Fruit fly (Drosophila melanogaster) whole organism, prepupa: ENCODE measurements around the gene CG13930.

Source experiments
- Blimp-1 ChIP-seq: fragments of 200-800 bp; sonication (Bioruptor generic); optimal IDR thresholded peaks from 3 replicates; lab custom pipeline; 2017; ENCODE audit warnings: missing biosample characterization, missing genetic modification characterization, mild to moderate bottlenecking, moderate library complexity, missing genetic modification reagents
- CG10669 ChIP-seq: fragments of 200-800 bp; sonication (Bioruptor generic); optimal IDR thresholded peaks from 3 replicates; lab custom pipeline; 2018; ENCODE audit warnings: missing biosample characterization, mild to moderate bottlenecking, missing genetic modification characterization, moderate library complexity
- CG11294 ChIP-seq: fragments of 200-800 bp; sonication (Bioruptor generic); IDR thresholded peaks from 2 replicates; pipeline ENCODE4 v1.3.6; 2022; ENCODE audit warnings: missing biosample characterization, missing genetic modification characterization
- CG11762 ChIP-seq: fragments of 200-800 bp; sonication (Bioruptor generic); optimal IDR thresholded peaks from 3 replicates; lab custom pipeline; 2016; ENCODE audit warnings: missing biosample characterization, missing genetic modification characterization; ENCODE audit not compliant: insufficient read depth
- CG16779 ChIP-seq: fragments of 200-800 bp; sonication (Bioruptor generic); optimal IDR thresholded peaks from 3 replicates; lab custom pipeline; 2017; ENCODE audit warnings: missing biosample characterization, mild to moderate bottlenecking, missing genetic modification characterization
- CG3032 ChIP-seq: fragments of 200-800 bp; optimal IDR thresholded peaks from 2 replicates; lab custom pipeline; 2019; ENCODE audit warnings: missing biosample characterization, mild to moderate bottlenecking, missing genetic modification characterization, moderate library complexity
- CG31627 ChIP-seq: fragments of 200-800 bp; sonication (Bioruptor generic); optimal IDR thresholded peaks from 3 replicates; lab custom pipeline; 2016; ENCODE audit warnings: missing biosample characterization, missing genetic modification characterization
- CG32006 ChIP-seq: fragments of 200-800 bp; sonication (Bioruptor generic); optimal IDR thresholded peaks from 3 replicates; lab custom pipeline; 2017; ENCODE audit warnings: missing biosample characterization, mild to moderate bottlenecking, missing genetic modification characterization
- CG34406 ChIP-seq: fragments of 200-800 bp; sonication (Bioruptor generic); optimal IDR thresholded peaks from 3 replicates; lab custom pipeline; 2016; ENCODE audit warnings: missing biosample characterization, missing genetic modification characterization
- CG3919 ChIP-seq: fragments of 200-800 bp; sonication (Bioruptor generic); optimal IDR thresholded peaks from 3 replicates; lab custom pipeline; 2016; ENCODE audit warnings: missing biosample characterization, missing genetic modification characterization
- CG4318 ChIP-seq: fragments of 200-800 bp; sonication (Bioruptor generic); optimal IDR thresholded peaks from 3 replicates; lab custom pipeline; 2017; ENCODE audit warnings: missing biosample characterization, mild to moderate bottlenecking, missing genetic modification characterization
- CG6163 ChIP-seq: fragments of 200-800 bp; sonication (Bioruptor generic); IDR thresholded peaks from 3 replicates; pipeline ENCODE4 v1.3.6; 2022; ENCODE audit warnings: missing biosample characterization, missing genetic modification characterization
- CG6792 ChIP-seq: fragments of 200-800 bp; sonication (Bioruptor generic); optimal IDR thresholded peaks from 3 replicates; lab custom pipeline; 2016; ENCODE audit warnings: missing biosample characterization, missing genetic modification characterization
- CG6808 ChIP-seq: fragments of 200-800 bp; sonication (Bioruptor generic); optimal IDR thresholded peaks from 3 replicates; lab custom pipeline; 2017; ENCODE audit warnings: missing biosample characterization, missing genetic modification characterization, mild to moderate bottlenecking, moderate library complexity, missing genetic modification reagents
- CG6854 ChIP-seq: fragments of 200-800 bp; sonication (Bioruptor generic); optimal IDR thresholded peaks from 2 replicates; lab custom pipeline; 2017; ENCODE audit warnings: missing biosample characterization, mild to moderate bottlenecking, missing genetic modification characterization
- CG7368 ChIP-seq: fragments of 200-800 bp; sonication (Bioruptor generic); optimal IDR thresholded peaks from 3 replicates; lab custom pipeline; 2016; ENCODE audit warnings: missing biosample characterization, missing genetic modification characterization
- CG8119 ChIP-seq: fragments of 200-800 bp; sonication (Bioruptor generic); IDR thresholded peaks from 3 replicates; pipeline ENCODE4 v1.3.6; 2022; ENCODE audit warnings: missing biosample characterization, missing genetic modification characterization
- CG8319 ChIP-seq: fragments of 200-800 bp; sonication (Bioruptor generic); optimal IDR thresholded peaks from 3 replicates; lab custom pipeline; 2016; ENCODE audit warnings: missing biosample characterization, missing genetic modification characterization
- Eip93F ChIP-seq: fragments of 200-800 bp; sonication (Bioruptor generic); optimal IDR thresholded peaks from 2 replicates; lab custom pipeline; 2016; ENCODE audit warnings: missing biosample characterization, mild to moderate bottlenecking, missing genetic modification characterization
- Ets21C ChIP-seq: fragments of 200-800 bp; sonication (Bioruptor generic); optimal IDR thresholded peaks from 3 replicates; lab custom pipeline; 2016; ENCODE audit warnings: missing biosample characterization, missing genetic modification characterization
- Ets96B ChIP-seq: fragments of 200-800 bp; optimal IDR thresholded peaks from 2 replicates; lab custom pipeline; 2019; ENCODE audit warnings: missing biosample characterization, mild to moderate bottlenecking, missing genetic modification characterization, moderate library complexity
- Gug ChIP-seq: fragments of 200-800 bp; sonication (Bioruptor generic); IDR thresholded peaks from 2 replicates; pipeline ENCODE4 v1.3.6; 2022; ENCODE audit warnings: missing biosample characterization, missing genetic modification characterization
- Hr38 ChIP-seq: sonication (Bioruptor generic); optimal IDR thresholded peaks from 2 replicates; lab custom pipeline; 2016; ENCODE audit warnings: missing biosample characterization, missing genetic modification characterization
- Hr39 ChIP-seq: fragments of 200-800 bp; sonication (Bioruptor generic); optimal IDR thresholded peaks from 2 replicates; lab custom pipeline; 2016; ENCODE audit warnings: missing biosample characterization, missing genetic modification characterization
- Hr4 ChIP-seq: fragments of 200-800 bp; sonication (Bioruptor generic); optimal IDR thresholded peaks from 3 replicates; lab custom pipeline; 2016; ENCODE audit warnings: missing biosample characterization, missing genetic modification characterization
- OdsH ChIP-seq: fragments of 200-800 bp; sonication (Bioruptor generic); optimal IDR thresholded peaks from 3 replicates; lab custom pipeline; 2016; ENCODE audit warnings: missing biosample characterization, missing genetic modification characterization
- Smox ChIP-seq: fragments of 200-800 bp; sonication (Bioruptor generic); optimal IDR thresholded peaks from 3 replicates; lab custom pipeline; 2016; ENCODE audit warnings: missing biosample characterization, missing genetic modification characterization
- Sox102F ChIP-seq: fragments of 200-800 bp; sonication (Bioruptor generic); optimal IDR thresholded peaks from 2 replicates; lab custom pipeline; 2016; ENCODE audit warnings: missing biosample characterization, mild to moderate bottlenecking, missing genetic modification characterization
- Sox14 ChIP-seq: fragments of 200-800 bp; sonication (Bioruptor generic); optimal IDR thresholded peaks from 3 replicates; lab custom pipeline; 2016; ENCODE audit warnings: missing biosample characterization, missing genetic modification characterization
- Sox15 ChIP-seq: fragments of 200-800 bp; sonication (Bioruptor generic); optimal IDR thresholded peaks from 3 replicates; lab custom pipeline; 2016; ENCODE audit warnings: missing biosample characterization, missing genetic modification characterization
- achi ChIP-seq: fragments of 200-800 bp; sonication (Bioruptor generic); optimal IDR thresholded peaks from 3 replicates; lab custom pipeline; 2016; ENCODE audit warnings: missing biosample characterization, missing genetic modification characterization
- acj6 ChIP-seq: fragments of 200-800 bp; sonication (Bioruptor generic); optimal IDR thresholded peaks from 3 replicates; lab custom pipeline; 2016; ENCODE audit warnings: missing biosample characterization, missing genetic modification characterization
- cyc ChIP-seq: fragments of 200-800 bp; sonication (Bioruptor generic); optimal IDR thresholded peaks from 3 replicates; lab custom pipeline; 2016; ENCODE audit warnings: missing biosample characterization, missing genetic modification characterization
- dac ChIP-seq: fragments of 200-800 bp; sonication (Bioruptor generic); optimal IDR thresholded peaks from 2 replicates; lab custom pipeline; 2017; ENCODE audit warnings: missing biosample characterization, mild to moderate bottlenecking, missing genetic modification characterization
- dsx ChIP-seq: fragments of 200-800 bp; optimal IDR thresholded peaks from 3 replicates; lab custom pipeline; 2019; ENCODE audit warnings: missing biosample characterization, mild to moderate bottlenecking, missing genetic modification characterization, moderate library complexity; ENCODE audit not compliant: poor library complexity, severe bottlenecking
- eg ChIP-seq: fragments of 200-800 bp; sonication (Bioruptor generic); IDR thresholded peaks from 3 replicates; pipeline ENCODE4 v1.3.6; 2022; ENCODE audit warnings: missing biosample characterization, missing genetic modification characterization
- esn ChIP-seq: fragments of 200-800 bp; sonication (Bioruptor generic); optimal IDR thresholded peaks from 2 replicates; lab custom pipeline; 2016; ENCODE audit warnings: missing biosample characterization, mild to moderate bottlenecking, missing genetic modification characterization, moderate library complexity
- fd59A ChIP-seq: fragments of 200-800 bp; sonication (Bioruptor generic); optimal IDR thresholded peaks from 2 replicates; lab custom pipeline; 2017; ENCODE audit warnings: missing biosample characterization, mild to moderate bottlenecking, missing genetic modification characterization, missing genetic modification reagents
- fd85E ChIP-seq: fragments of 200-800 bp; sonication (Bioruptor generic); optimal IDR thresholded peaks from 3 replicates; lab custom pipeline; 2016; ENCODE audit warnings: missing biosample characterization, missing genetic modification characterization
- fkh ChIP-seq: fragments of 200-800 bp; sonication (Bioruptor generic); optimal IDR thresholded peaks from 3 replicates; lab custom pipeline; 2017; ENCODE audit warnings: missing biosample characterization, mild to moderate bottlenecking, missing genetic modification characterization, moderate library complexity
- lz ChIP-seq: fragments of 200-800 bp; sonication (Bioruptor generic); optimal IDR thresholded peaks from 3 replicates; lab custom pipeline; 2016; ENCODE audit warnings: missing biosample characterization, missing genetic modification characterization
- net ChIP-seq: fragments of 200-800 bp; sonication (Bioruptor generic); optimal IDR thresholded peaks from 3 replicates; lab custom pipeline; 2016; ENCODE audit warnings: missing biosample characterization, missing genetic modification characterization
- pdm3 ChIP-seq: fragments of 200-800 bp; sonication (Bioruptor generic); optimal IDR thresholded peaks from 3 replicates; lab custom pipeline; 2016; ENCODE audit warnings: missing biosample characterization, missing genetic modification characterization
- salr ChIP-seq, 2 experiments: fragments of 200-800 bp; sonication (Bioruptor generic); optimal IDR thresholded peaks; 3 replicates each; lab custom pipeline; 2016 to 2018; ENCODE audit warnings: missing biosample characterization in 2 of 2, missing genetic modification characterization in 2 of 2, mild to moderate bottlenecking in 1 of 2
- svp ChIP-seq: fragments of 200-800 bp; sonication (Bioruptor generic); peaks from one replicate; lab custom pipeline; 2016; ENCODE audit warnings: missing biosample characterization, missing genetic modification characterization
- vri ChIP-seq: fragments of 200-800 bp; sonication (Bioruptor generic); optimal IDR thresholded peaks from 3 replicates; lab custom pipeline; 2016; ENCODE audit warnings: missing biosample characterization, mild to moderate bottlenecking, missing genetic modification characterization

CG13930 gene

dm6 chr3L:1710562-1710961 lies 38.0 kb upstream of the CG13930 start (continued):
- peak; percentile 46; the same call in 1 of the 3 replicates for TF ChIP-seq eg (GFP tag; lab: Robert Waterston, UW)
- no peak for TF ChIP-seq vri
- peak; percentile 20 for TF ChIP-seq CG6808
- no peak for TF ChIP-seq fd85E
- no peak for TF ChIP-seq Hr38 (GFP tag; lab: Kevin White, UChicago)
- TF ChIP-seq CG10669: peak; percentile 49
- peak; percentile 16 for TF ChIP-seq pdm3 (GFP tag; lab: Kevin White, UChicago)
- TF ChIP-seq achi: peak; percentile 36
- peak; percentile 49 for TF ChIP-seq cyc (GFP tag; lab: Kevin White, UChicago)
- TF ChIP-seq Hr39 (GFP tag; lab: Kevin White, UChicago): peak; percentile 29
- no peak for TF ChIP-seq Hr4
- TF ChIP-seq Smox (GFP tag; lab: Kevin White, UChicago): peak; percentile 37
- 0 out of 2 replicates have a peak, but pooled peaks have one; percentile 26 for TF ChIP-seq CG11294 (GFP tag; lab: Robert Waterston, UW)
- no peak for TF ChIP-seq CG4318
- peak; percentile 32 for TF ChIP-seq CG6792 (GFP tag; lab: Kevin White, UChicago)
- TF ChIP-seq CG34406 (GFP tag; lab: Kevin White, UChicago): peak; percentile 13
- peak; percentile 15 for TF ChIP-seq CG3032

dm6 chr3L:1709161-1709560 lies 36.6 kb upstream of the CG13930 start:
- TF ChIP-seq CG6808 (no peak), salr (GFP tag; optimal IDR thresholded peaks at IDR 0.05; lab: Kevin White, UChicago) (no peak), Sox102F (no peak), CG34406 (GFP tag; lab: Kevin White, UChicago) (no peak), esn (GFP tag; lab: Kevin White, UChicago) (no peak), Blimp-1 (GFP tag; lab: Kevin White, UChicago) (no peak), fd59A (GFP tag; lab: Kevin White, UChicago) (no peak), pdm3 (GFP tag; lab: Kevin White, UChicago) (no peak), vri (no peak), OdsH (GFP tag; lab: Kevin White, UChicago) (no peak), cyc (GFP tag; lab: Kevin White, UChicago) (no peak), CG7368 (GFP tag; lab: Kevin White, UChicago) (no peak), CG8119 (no peak), Eip93F (no peak), CG11762 (no peak), fkh (GFP tag; lab: Kevin White, UChicago) (no peak), CG32006 (no peak), CG3919 (GFP tag; lab: Kevin White, UChicago) (no peak), dsx (GFP tag; lab: Kevin White, UChicago) (no peak), CG8319 (GFP tag; lab: Kevin White, UChicago) (no peak)

dm6 chr3L:1702367-1702927 lies 29.9 kb upstream of the CG13930 start, which contains the start of gene CG13931:
Gene CG13931, minus strand, starts transcription at chr3L:1702407.
- TF ChIP-seq svp (peak; percentile 82), Sox15 (GFP tag; lab: Kevin White, UChicago) (peak; percentile 37), CG6163 (GFP tag; lab: Robert Waterston, UW) (peak; percentile 83), Ets96B (peak; percentile 53), CG8119 (peak; percentile 82), Sox102F (peak; percentile 64), acj6 (GFP tag; lab: Kevin White, UChicago) (peak; percentile 65), dac (GFP tag; lab: Kevin White, UChicago) (peak; percentile 25), Hr4 (peak; percentile 82), vri (peak; percentile 28), Ets21C (peak; percentile 16), Sox14 (GFP tag; lab: Kevin White, UChicago) (peak; percentile 68), lz (peak; percentile 60), CG11762 (no peak), CG16779 (tag; lab: Kevin White, UChicago) (peak; percentile 16), salr (GFP tag; optimal IDR thresholded peaks at IDR 0.05; lab: Kevin White, UChicago) (peak; percentile 34 to 55), CG31627 (GFP tag; lab: Kevin White, UChicago) (peak; percentile 57), Hr39 (GFP tag; lab: Kevin White, UChicago) (peak; percentile 68), CG34406 (GFP tag; lab: Kevin White, UChicago) (peak; percentile 60), net (peak; percentile 72), Smox (GFP tag; lab: Kevin White, UChicago) (peak; percentile 51), CG6854 (GFP tag; lab: Kevin White, UChicago) (no peak), CG4318 (peak; percentile 35), CG6792 (GFP tag; lab: Kevin White, UChicago) (peak; percentile 67), Gug (peak; percentile 62), CG11294 (GFP tag; lab: Robert Waterston, UW) (peak; percentile 54), fkh (GFP tag; lab: Kevin White, UChicago) (no peak), cyc (GFP tag; lab: Kevin White, UChicago) (peak; percentile 62), eg (GFP tag; lab: Robert Waterston, UW) (peak; percentile 84)
